Worm (Caenorhabditis elegans): Measurements from ENCODE around the gene dbt-1.

ce11 chrII:7991279-7991678 is 46.3 kb upstream of the dbt-1 start:
- TF ChIP-seq nhr-85 (tag) = no peak
- no peak for TF ChIP-seq ceh-63 (GFP tag; optimal IDR thresholded peaks at IDR 0.05)
